Fruit fly (Drosophila melanogaster) whole organism, adult: ENCODE results near the gene Vti1a.

Source experiments
- CG11617 ChIP-seq: fragments of 200-800 bp; sonication (Bioruptor generic); optimal IDR thresholded peaks from 2 replicates; lab custom pipeline; 2017; ENCODE audit warnings: mild to moderate bottlenecking, missing biosample characterization, missing genetic modification reagents, missing genetic modification characterization
- CG12768 ChIP-seq: fragments of 200-800 bp; sonication (Bioruptor generic); optimal IDR thresholded peaks from 2 replicates; lab custom pipeline; 2017; ENCODE audit warnings: missing biosample characterization, missing genetic modification characterization, mild to moderate bottlenecking, moderate library complexity, missing genetic modification reagents
- CG14711 ChIP-seq: fragments of 200-800 bp; sonication (Bioruptor generic); optimal IDR thresholded peaks from 2 replicates; lab custom pipeline; 2018; ENCODE audit warnings: missing biosample characterization, mild to moderate bottlenecking, missing genetic modification characterization, moderate library complexity
- CG1620 ChIP-seq: fragments of 200-800 bp; sonication (Bioruptor generic); optimal IDR thresholded peaks from 2 replicates; lab custom pipeline; 2016; ENCODE audit warnings: missing biosample characterization, missing genetic modification characterization
- CG33017 ChIP-seq: fragments of 200-800 bp; sonication (Bioruptor generic); optimal IDR thresholded peaks from 2 replicates; lab custom pipeline; 2018; ENCODE audit warnings: missing biosample characterization, mild to moderate bottlenecking, missing genetic modification characterization, moderate library complexity
- CG5204 ChIP-seq: fragments of 200-800 bp; sonication (Bioruptor generic); optimal IDR thresholded peaks from 2 replicates; lab custom pipeline; 2016; ENCODE audit warnings: missing biosample characterization, missing genetic modification characterization
- CG7045 ChIP-seq: fragments of 200-800 bp; sonication (Bioruptor generic); optimal IDR thresholded peaks from 2 replicates; lab custom pipeline; 2017; ENCODE audit warnings: missing biosample characterization, mild to moderate bottlenecking, missing genetic modification characterization
- CG7101 ChIP-seq: fragments of 200-800 bp; sonication (Bioruptor generic); optimal IDR thresholded peaks from 2 replicates; lab custom pipeline; 2018; ENCODE audit warnings: missing biosample characterization, mild to moderate bottlenecking, missing genetic modification characterization, moderate library complexity
- Clk ChIP-seq: fragments of 200-800 bp; sonication (Bioruptor generic); optimal IDR thresholded peaks from 2 replicates; lab custom pipeline; 2017; ENCODE audit warnings: missing biosample characterization, missing genetic modification characterization
- Crg-1 ChIP-seq: fragments of 200-800 bp; sonication (Bioruptor generic); optimal IDR thresholded peaks from 2 replicates; lab custom pipeline; 2016; ENCODE audit warnings: missing biosample characterization, missing genetic modification characterization
- Hr96 ChIP-seq: fragments of 200-800 bp; sonication (Bioruptor generic); optimal IDR thresholded peaks from 2 replicates; lab custom pipeline; 2016; ENCODE audit warnings: missing biosample characterization, missing genetic modification characterization
- Mnt ChIP-seq: fragments of 200-800 bp; sonication (Bioruptor generic); optimal IDR thresholded peaks from 2 replicates; lab custom pipeline; 2016; ENCODE audit warnings: missing biosample characterization, mild to moderate bottlenecking, missing genetic modification characterization
- bab1 ChIP-seq: fragments of 200-800 bp; sonication (Bioruptor generic); optimal IDR thresholded peaks from 3 replicates; lab custom pipeline; 2019; ENCODE audit warnings: missing biosample characterization, mild to moderate bottlenecking, missing genetic modification characterization, moderate library complexity
- cic ChIP-seq: fragments of 200-800 bp; sonication (Bioruptor generic); optimal IDR thresholded peaks from 2 replicates; lab custom pipeline; 2017; ENCODE audit warnings: missing biosample characterization, mild to moderate bottlenecking, missing genetic modification characterization, moderate library complexity
- cnc ChIP-seq, 2 experiments: fragments of >200 bp; optimal IDR thresholded peaks; 2 replicates each; lab custom pipeline; 2017
- kay ChIP-seq: fragments of 200-800 bp; sonication (Bioruptor generic); peaks from one replicate; lab custom pipeline; 2016; ENCODE audit warnings: missing biosample characterization, missing genetic modification characterization, borderline replicate concordance
- ovo ChIP-seq: fragments of 200-800 bp; sonication (Bioruptor generic); optimal IDR thresholded peaks from 2 replicates; lab custom pipeline; 2016; ENCODE audit warnings: missing biosample characterization, missing genetic modification characterization
- pad ChIP-seq: fragments of 200-800 bp; sonication (Bioruptor generic); optimal IDR thresholded peaks from 3 replicates; lab custom pipeline; 2017; ENCODE audit warnings: missing biosample characterization, missing genetic modification characterization, mild to moderate bottlenecking, moderate library complexity, missing genetic modification reagents
- tj ChIP-seq: fragments of 200-800 bp; sonication (Bioruptor generic); optimal IDR thresholded peaks from 3 replicates; lab custom pipeline; 2017; ENCODE audit warnings: missing biosample characterization, mild to moderate bottlenecking, missing genetic modification characterization, moderate library complexity
- toe ChIP-seq: fragments of 200-800 bp; sonication (Bioruptor generic); optimal IDR thresholded peaks from 2 replicates; lab custom pipeline; 2016; ENCODE audit warnings: missing biosample characterization, missing genetic modification characterization

Vti1a gene

dm6 chr3L:663880-664279, 28.8 kb downstream of the Vti1a start:
- TF ChIP-seq Crg-1 (GFP tag; lab: Kevin White, UChicago) = no peak
- TF ChIP-seq Mnt (GFP tag; lab: Kevin White, UChicago) = no peak
- no peak for TF ChIP-seq bab1 (GFP tag; lab: Kevin White, UChicago)
- TF ChIP-seq Hr96 (GFP tag; lab: Kevin White, UChicago) = no peak

dm6 chr3L:660314-661075, 32.2 kb downstream of the Vti1a start:
- TF ChIP-seq CG33017 = no peak
- TF ChIP-seq Mnt (GFP tag; lab: Kevin White, UChicago) = no peak
- no peak for TF ChIP-seq CG7045 (GFP tag; lab: Kevin White, UChicago)

- TF ChIP-seq tj = no peak
- no peak for TF ChIP-seq CG11617 (GFP tag; lab: Kevin White, UChicago)
- no peak for TF ChIP-seq pad (GFP tag; lab: Kevin White, UChicago)
- no peak for TF ChIP-seq Crg-1 (GFP tag; lab: Kevin White, UChicago)
- no peak for TF ChIP-seq CG14711 (tag; lab: Kevin White, UChicago)
- TF ChIP-seq CG1620 (GFP tag; lab: Kevin White, UChicago) = no peak
- TF ChIP-seq cnc (optimal IDR thresholded peaks at IDR 0.05; lab: Kevin White, UChicago) = no peak
Measured at dm6 chr3L:658279-658678, 34.4 kb downstream of the Vti1a start.

dm6 chr3L:654019-654418, 38.7 kb downstream of the Vti1a start, which contains the start of the genes MED30 and Rev1:
Gene MED30, minus strand, starts transcription at chr3L:654089.
Gene Rev1, plus strand, starts transcription at chr3L:654363.
- TF ChIP-seq CG12768 (peak; percentile 93), kay (GFP tag; lab: Kevin White, UChicago) (no peak), CG14711 (tag; lab: Kevin White, UChicago) (peak; percentile 94), toe (GFP tag; lab: Kevin White, UChicago) (peak; percentile 97), CG33017 (peak; percentile 91), ovo (GFP tag; lab: Kevin White, UChicago) (peak; percentile 77), tj (peak; percentile 78), Crg-1 (GFP tag; lab: Kevin White, UChicago) (peak; percentile 94), Mnt (GFP tag; lab: Kevin White, UChicago) (peak; percentile 92), CG7045 (GFP tag; lab: Kevin White, UChicago) (peak; percentile 92), Hr96 (GFP tag; lab: Kevin White, UChicago) (peak; percentile 94), CG11617 (GFP tag; lab: Kevin White, UChicago) (peak; percentile 91), Clk (peak; percentile 89), CG1620 (GFP tag; lab: Kevin White, UChicago) (peak; percentile 96), bab1 (GFP tag; lab: Kevin White, UChicago) (peak; percentile 96), pad (GFP tag; lab: Kevin White, UChicago) (peak; percentile 82), cic (peak; percentile 74), cnc (optimal IDR thresholded peaks at IDR 0.05; lab: Kevin White, UChicago) (no peak), CG7101 (peak; percentile 94), CG5204 (GFP tag; lab: Kevin White, UChicago) (peak; percentile 96)

- TF ChIP-seq Mnt (GFP tag; lab: Kevin White, UChicago) = peak; percentile 3
- TF ChIP-seq cnc (optimal IDR thresholded peaks at IDR 0.05; lab: Kevin White, UChicago) = no peak
- peak; percentile 60 for TF ChIP-seq bab1 (GFP tag; lab: Kevin White, UChicago)
Measured at dm6 chr3L:652637-653036, 40.1 kb downstream of the Vti1a start, which contains the start of gene CG3402. Gene CG3402, minus strand, starts transcription at chr3L:652881.

dm6 chr3L:649025-649769, 43.5 kb downstream of the Vti1a start:
- TF ChIP-seq CG33017 = no peak
- TF ChIP-seq CG5204 (GFP tag; lab: Kevin White, UChicago) = no peak
- TF ChIP-seq CG14711 (tag; lab: Kevin White, UChicago) = no peak
- TF ChIP-seq kay (GFP tag; lab: Kevin White, UChicago) = no peak
- TF ChIP-seq Clk = no peak
- TF ChIP-seq CG7045 (GFP tag; lab: Kevin White, UChicago) = no peak
- no peak for TF ChIP-seq toe (GFP tag; lab: Kevin White, UChicago)
- no peak for TF ChIP-seq ovo (GFP tag; lab: Kevin White, UChicago)
- TF ChIP-seq CG7101 = no peak
- no peak for TF ChIP-seq pad (GFP tag; lab: Kevin White, UChicago)
- no peak for TF ChIP-seq Crg-1 (GFP tag; lab: Kevin White, UChicago)
- TF ChIP-seq CG12768 = no peak
- TF ChIP-seq CG11617 (GFP tag; lab: Kevin White, UChicago) = no peak
- TF ChIP-seq CG1620 (GFP tag; lab: Kevin White, UChicago) = no peak
